Worm (Caenorhabditis elegans) whole organism, L2 larva: Measurements from ENCODE around the gene srm-5.

Experiments
- blmp-1 ChIP-seq: sonication (generic microtip); optimal IDR thresholded peaks from 2 replicates; lab custom pipeline; 2017; ENCODE audit warnings: missing genetic modification characterization, mild to moderate bottlenecking, missing compliant biosample characterization, antibody characterized with exemption, moderate library complexity; ENCODE audit not compliant: insufficient read depth
- elt-1 ChIP-seq: fragments of 150-350 bp; optimal IDR thresholded peaks from 2 replicates; lab custom pipeline; 2014; ENCODE audit warnings: missing biosample characterization, missing genetic modification characterization
- lin-39 ChIP-seq: fragments of 150-350 bp; optimal IDR thresholded peaks from 2 replicates; lab custom pipeline; 2014; ENCODE audit warnings: missing biosample characterization, missing genetic modification reagents, missing genetic modification characterization

DNA sequence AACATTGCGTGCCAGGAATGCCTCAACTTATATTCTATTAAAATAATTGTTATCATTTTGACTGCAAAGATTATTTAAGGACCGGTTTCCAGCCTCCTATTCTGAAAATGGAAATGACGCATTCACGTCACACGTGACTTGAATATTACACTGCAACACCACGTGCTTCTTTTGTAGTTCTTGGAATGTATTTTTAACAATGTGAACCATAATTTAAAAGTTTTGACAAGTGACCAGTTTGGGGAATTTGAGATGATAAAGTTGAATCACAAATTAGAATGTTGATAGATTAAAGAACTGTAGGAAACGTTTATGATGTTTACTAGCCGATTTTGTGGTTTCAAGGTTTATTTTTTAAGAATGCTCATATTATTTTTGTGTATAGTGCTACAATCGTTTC lies 6.7 kb downstream of the srm-5 start, which contains the start of gene F47B8.10:
- TF ChIP-seq elt-1 (no peak), lin-39 (no peak), blmp-1 (tag; lab: Kevin White, UChicago) (no peak)
